Fruit fly (Drosophila melanogaster): ENCODE results near the gene Mec2.

Gene Mec2

dm6 chrX:19238613-19239012 is 50.8 kb downstream of the Mec2 start:
- TF ChIP-seq CG33017 (tag; optimal IDR thresholded peaks at IDR 0.05), result no peak
- no peak for TF ChIP-seq bab1 (GFP tag; optimal IDR thresholded peaks at IDR 0.05)
- no peak for TF ChIP-seq Crg-1 (GFP tag; optimal IDR thresholded peaks at IDR 0.05)
- TF ChIP-seq cic (GFP tag; optimal IDR thresholded peaks at IDR 0.05), result no peak
- TF ChIP-seq Mnt (GFP tag; optimal IDR thresholded peaks at IDR 0.05), result no peak
- no peak for TF ChIP-seq CG5204 (GFP tag; optimal IDR thresholded peaks at IDR 0.05)
- TF ChIP-seq CG11617 (GFP tag; optimal IDR thresholded peaks at IDR 0.05), result no peak
- no peak for TF ChIP-seq Hr96 (GFP tag; optimal IDR thresholded peaks at IDR 0.05)
- no peak for TF ChIP-seq CG7045 (GFP tag; optimal IDR thresholded peaks at IDR 0.05)

- TF ChIP-seq ovo (GFP tag; optimal IDR thresholded peaks at IDR 0.05) (no peak), bab1 (GFP tag; optimal IDR thresholded peaks at IDR 0.05) (no peak), tj (GFP tag; optimal IDR thresholded peaks at IDR 0.05) (no peak), CG12768 (GFP tag; optimal IDR thresholded peaks at IDR 0.05) (no peak), CG11617 (GFP tag; optimal IDR thresholded peaks at IDR 0.05) (no peak), CG7045 (GFP tag; optimal IDR thresholded peaks at IDR 0.05) (no peak), CG7101 (tag; optimal IDR thresholded peaks at IDR 0.05) (no peak), Hr96 (GFP tag; optimal IDR thresholded peaks at IDR 0.05) (no peak), CG5204 (GFP tag; optimal IDR thresholded peaks at IDR 0.05) (no peak), Clk (GFP tag; optimal IDR thresholded peaks at IDR 0.05) (no peak), Mnt (GFP tag; optimal IDR thresholded peaks at IDR 0.05) (no peak), Crg-1 (GFP tag; optimal IDR thresholded peaks at IDR 0.05) (no peak), cnc (optimal IDR thresholded peaks at IDR 0.05) (no peak), CG33017 (tag; optimal IDR thresholded peaks at IDR 0.05) (no peak), CG1620 (GFP tag; optimal IDR thresholded peaks at IDR 0.05) (no peak), cic (GFP tag; optimal IDR thresholded peaks at IDR 0.05) (no peak), kay (GFP tag; ENCODE audit: borderline replicate concordance) (no peak), CG14711 (tag; optimal IDR thresholded peaks at IDR 0.05) (no peak), toe (GFP tag; optimal IDR thresholded peaks at IDR 0.05) (no peak), pad (GFP tag; optimal IDR thresholded peaks at IDR 0.05) (no peak)
Observed at dm6 chrX:19239365-19239764, 51.5 kb downstream of the Mec2 start.
